Fruit fly (Drosophila melanogaster) whole organism, embryonic: ENCODE measurements around the gene Abl.

Experiments
- Abd-B ChIP-seq: fragments of 200-800 bp; sonication (Bioruptor generic); optimal IDR thresholded peaks from 2 replicates; lab custom pipeline; 2018; ENCODE audit warnings: missing biosample characterization, mild to moderate bottlenecking, missing genetic modification characterization, moderate library complexity
- Adf1 ChIP-seq: fragments of 200-800 bp; sonication (Bioruptor generic); IDR thresholded peaks from 2 replicates; pipeline ENCODE4 v1.3.6; 2022; ENCODE audit warnings: missing biosample characterization, missing genetic modification characterization
- Asciz ChIP-seq: fragments of 200-800 bp; sonication (Bioruptor generic); optimal IDR thresholded peaks from 2 replicates; lab custom pipeline; 2017; ENCODE audit warnings: missing biosample characterization, mild to moderate bottlenecking, missing genetic modification characterization, missing genetic modification reagents
- B-H1 ChIP-seq: fragments of 200-800 bp; sonication (Bioruptor generic); IDR thresholded peaks from 3 replicates; pipeline ENCODE4 v1.3.6; 2022; ENCODE audit warnings: missing biosample characterization, missing genetic modification characterization
- BtbVII ChIP-seq: fragments of 200-800 bp; sonication (Bioruptor generic); optimal IDR thresholded peaks from 3 replicates; lab custom pipeline; 2017; ENCODE audit warnings: missing biosample characterization, mild to moderate bottlenecking, missing genetic modification characterization
- CG10565 ChIP-seq: fragments of 200-800 bp; sonication (Bioruptor generic); optimal IDR thresholded peaks from 3 replicates; lab custom pipeline; 2016; ENCODE audit warnings: missing biosample characterization, mild to moderate bottlenecking, missing genetic modification characterization
- CG11504 ChIP-seq: fragments of 200-800 bp; sonication (Bioruptor generic); optimal IDR thresholded peaks from 3 replicates; lab custom pipeline; 2019; ENCODE audit warnings: missing biosample characterization, mild to moderate bottlenecking, missing genetic modification characterization, moderate library complexity
- CG13287 ChIP-seq: fragments of 200-800 bp; sonication (Bioruptor generic); IDR thresholded peaks from 2 replicates; pipeline ENCODE4 v1.3.6; 2022; ENCODE audit warnings: missing biosample characterization, missing genetic modification characterization; ENCODE audit not compliant: partially characterized antibody
- CG14050 ChIP-seq: fragments of 200-800 bp; sonication (Bioruptor generic); IDR thresholded peaks from 3 replicates; pipeline ENCODE4 v1.3.6; 2022; ENCODE audit warnings: missing biosample characterization, missing genetic modification characterization
- CG14441 ChIP-seq: fragments of 200-800 bp; sonication (Bioruptor generic); IDR thresholded peaks from 2 replicates; pipeline ENCODE4 v1.3.6; 2022; ENCODE audit warnings: missing biosample characterization, missing genetic modification characterization
- CG14667 ChIP-seq: fragments of 200-800 bp; sonication (Bioruptor generic); IDR thresholded peaks from 2 replicates; pipeline ENCODE4 v1.3.6; 2022; ENCODE audit warnings: missing biosample characterization, missing genetic modification characterization
- CG16815 ChIP-seq: fragments of 200-800 bp; sonication (Bioruptor generic); optimal IDR thresholded peaks from 3 replicates; lab custom pipeline; 2017; ENCODE audit warnings: missing biosample characterization, mild to moderate bottlenecking, missing genetic modification characterization
- CG17912 ChIP-seq: fragments of 200-800 bp; sonication (Bioruptor generic); optimal IDR thresholded peaks from 2 replicates; lab custom pipeline; 2018; ENCODE audit warnings: missing biosample characterization, mild to moderate bottlenecking, missing genetic modification characterization
- CG1792 ChIP-seq: fragments of 200-800 bp; sonication (Bioruptor generic); optimal IDR thresholded peaks from 2 replicates; lab custom pipeline; 2016; ENCODE audit warnings: missing biosample characterization, missing genetic modification characterization
- CG2712 ChIP-seq: fragments of 200-800 bp; optimal IDR thresholded peaks from 3 replicates; lab custom pipeline; 2019; ENCODE audit warnings: missing biosample characterization, mild to moderate bottlenecking, missing genetic modification characterization, moderate library complexity
- CG3407 ChIP-seq: fragments of 200-800 bp; sonication (Bioruptor generic); optimal IDR thresholded peaks from 2 replicates; lab custom pipeline; 2018; ENCODE audit warnings: missing biosample characterization, mild to moderate bottlenecking, missing genetic modification characterization
- CG43689 ChIP-seq: fragments of 200-800 bp; sonication (Bioruptor generic); IDR thresholded peaks from 2 replicates; pipeline ENCODE4 v1.3.6; 2022; ENCODE audit warnings: missing biosample characterization, missing genetic modification characterization
- CG8290 ChIP-seq, 3 experiments: fragments of 200-800 bp; sonication (Bioruptor generic); optimal IDR thresholded peaks; 2 replicates each; lab custom pipeline; 2016 to 2019; ENCODE audit warnings: missing biosample characterization in 3 of 3, missing genetic modification characterization in 3 of 3, mild to moderate bottlenecking in 2 of 3, moderate library complexity in 1 of 3
- CG8478 ChIP-seq: fragments of >200 bp; optimal IDR thresholded peaks from 2 replicates; lab custom pipeline; 2018
- Chrac-16 ChIP-seq: fragments of 200-800 bp; sonication (Bioruptor generic); optimal IDR thresholded peaks from 3 replicates; lab custom pipeline; 2016; ENCODE audit warnings: missing biosample characterization, missing genetic modification characterization
- D ChIP-seq, 2 experiments: fragments of 200-800 bp in 1 of 2; fragments of >200 bp in 1 of 2; sonication (Bioruptor generic) in 1 of 2; optimal IDR thresholded peaks; 2 replicates in 1 of 2; 3 replicates in 1 of 2; lab custom pipeline; 2017; ENCODE audit warnings: mild to moderate bottlenecking in 1 of 2, missing biosample characterization in 1 of 2, missing genetic modification characterization in 1 of 2, missing genetic modification reagents in 1 of 2
- Doc2 ChIP-seq: fragments of 200-800 bp; sonication (Bioruptor generic); IDR thresholded peaks from 2 replicates; pipeline ENCODE4 v1.3.6; 2022; ENCODE audit warnings: missing biosample characterization, missing genetic modification characterization
- HLH4C ChIP-seq: fragments of 200-800 bp; sonication (Bioruptor generic); IDR thresholded peaks from 3 replicates; pipeline ENCODE4 v1.3.6; 2022; ENCODE audit warnings: missing biosample characterization, missing genetic modification characterization; ENCODE audit not compliant: partially characterized antibody
- Med ChIP-seq: fragments of 200-800 bp; sonication (Bioruptor generic); peaks from one replicate; lab custom pipeline; 2016; ENCODE audit warnings: missing biosample characterization, missing genetic modification characterization, mild to moderate bottlenecking, inconsistent platforms, moderate library complexity
- Myb ChIP-seq: fragments of 200-800 bp; sonication (Bioruptor generic); optimal IDR thresholded peaks from 2 replicates; lab custom pipeline; 2016; ENCODE audit warnings: missing biosample characterization, missing genetic modification characterization
- NK7.1 ChIP-seq: fragments of 200-800 bp; sonication (Bioruptor generic); optimal IDR thresholded peaks from 3 replicates; lab custom pipeline; 2016; ENCODE audit warnings: missing biosample characterization, missing genetic modification characterization
- Oaz ChIP-seq: fragments of 200-800 bp; sonication (Bioruptor generic); IDR thresholded peaks from 2 replicates; pipeline ENCODE4 v1.3.6; 2022; ENCODE audit warnings: missing biosample characterization, missing genetic modification characterization
- Rx ChIP-seq: fragments of 200-800 bp; sonication (Bioruptor generic); IDR thresholded peaks from 2 replicates; pipeline ENCODE4 v1.3.6; 2022; ENCODE audit warnings: missing biosample characterization, missing genetic modification characterization
- Sin3A ChIP-seq: fragments of >200 bp; optimal IDR thresholded peaks from 2 replicates; lab custom pipeline; 2018
- Taf1 ChIP-seq: fragments of 200-800 bp; sonication (Bioruptor generic); IDR thresholded peaks from 2 replicates; pipeline ENCODE4 v1.3.6; 2022; ENCODE audit warnings: missing biosample characterization, missing genetic modification characterization
- Xrp1 ChIP-seq: fragments of 200-800 bp; sonication (Bioruptor generic); IDR thresholded peaks from 2 replicates; pipeline ENCODE4 v1.3.6; 2022; ENCODE audit warnings: missing biosample characterization, missing genetic modification characterization
- bigmax ChIP-seq: fragments of 200-800 bp; sonication (Bioruptor generic); optimal IDR thresholded peaks from 2 replicates; lab custom pipeline; 2018; ENCODE audit warnings: missing biosample characterization, mild to moderate bottlenecking, missing genetic modification characterization
- da ChIP-seq: fragments of 200-800 bp; sonication (Bioruptor generic); optimal IDR thresholded peaks from 2 replicates; lab custom pipeline; 2016; ENCODE audit warnings: missing biosample characterization, missing genetic modification characterization
- grn ChIP-seq: fragments of 200-800 bp; sonication (Bioruptor generic); optimal IDR thresholded peaks from 3 replicates; lab custom pipeline; 2017; ENCODE audit warnings: missing biosample characterization, missing genetic modification characterization
- ken ChIP-seq: fragments of 200-800 bp; sonication (Bioruptor generic); IDR thresholded peaks from 3 replicates; pipeline ENCODE4 v1.3.6; 2022; ENCODE audit warnings: missing biosample characterization, missing genetic modification characterization
- lmd ChIP-seq: fragments of 200-800 bp; sonication (Bioruptor generic); IDR thresholded peaks from 2 replicates; pipeline ENCODE4 v1.3.6; 2022; ENCODE audit warnings: missing biosample characterization, missing genetic modification characterization
- pnt ChIP-seq: fragments of 200-800 bp; sonication (Bioruptor generic); optimal IDR thresholded peaks from 3 replicates; lab custom pipeline; 2016; ENCODE audit warnings: missing biosample characterization, missing genetic modification characterization
- repo ChIP-seq: fragments of 200-800 bp; sonication (Bioruptor generic); optimal IDR thresholded peaks from 2 replicates; lab custom pipeline; 2016; ENCODE audit warnings: missing biosample characterization, missing genetic modification characterization
- slbo ChIP-seq: fragments of 200-800 bp; sonication (Bioruptor generic); IDR thresholded peaks from 2 replicates; pipeline ENCODE4 v1.3.6; 2022; ENCODE audit warnings: missing biosample characterization, missing genetic modification characterization
- ssp ChIP-seq: fragments of 200-800 bp; sonication (Bioruptor generic); IDR thresholded peaks from 2 replicates; pipeline ENCODE4 v1.3.6; 2022; ENCODE audit warnings: missing biosample characterization, missing genetic modification characterization
- vnd ChIP-seq: fragments of 200-800 bp; sonication (Bioruptor generic); IDR thresholded peaks from 3 replicates; pipeline ENCODE4 v1.3.6; 2022; ENCODE audit warnings: missing biosample characterization, missing genetic modification characterization; ENCODE audit not compliant: partially characterized antibody

Abl gene

DNA sequence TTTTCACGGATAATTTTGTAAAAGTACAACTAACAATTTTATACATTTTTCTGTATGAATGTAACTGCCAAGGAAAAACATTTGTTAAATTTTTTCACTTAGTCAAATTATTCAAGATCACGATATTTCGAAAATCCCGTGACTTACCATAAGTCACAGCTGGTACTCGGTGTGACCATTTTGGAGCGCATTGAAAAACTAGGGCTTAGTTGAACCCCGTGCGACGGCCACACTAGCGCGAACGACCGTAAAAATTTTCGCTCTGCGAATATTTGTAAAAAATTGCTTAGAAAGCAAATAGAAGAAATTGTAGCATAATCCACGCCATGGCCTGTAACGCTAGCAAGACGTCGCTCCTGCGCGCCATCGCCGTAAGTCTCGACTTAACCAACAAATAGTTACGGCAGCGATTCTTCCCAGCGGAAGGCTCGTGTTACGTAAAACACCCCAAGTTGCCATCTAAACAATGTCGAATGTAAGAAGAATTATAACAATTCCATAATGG lies 63.6 kb downstream of the Abl start, which contains the start of gene UQCR-C2 (continued):
- TF ChIP-seq vnd (GFP tag; lab: Robert Waterston, UW), result no peak
- peak; percentile 17; the same call in 1 of the 2 replicates for TF ChIP-seq slbo (GFP tag; lab: Robert Waterston, UW)
- TF ChIP-seq CG3407, result no peak
- TF ChIP-seq HLH4C (GFP tag; lab: Robert Waterston, UW), result no peak
- TF ChIP-seq lmd, result 0 out of 2 replicates have a peak, but pooled peaks have one; percentile 6
- TF ChIP-seq Chrac-16 (GFP tag; lab: Kevin White, UChicago), result no peak
- TF ChIP-seq Oaz (GFP tag; lab: Robert Waterston, UW), result no peak
- TF ChIP-seq CG10565 (GFP tag; lab: Kevin White, UChicago), result no peak
- TF ChIP-seq BtbVII (GFP tag; lab: Kevin White, UChicago), result no peak
- no peak for TF ChIP-seq Taf1
- TF ChIP-seq CG8478 (lab: Kevin White, UChicago), result no peak
- TF ChIP-seq CG1792 (GFP tag; lab: Kevin White, UChicago), result no peak
- TF ChIP-seq repo (GFP tag; lab: Kevin White, UChicago), result no peak
- peak; percentile 86 for TF ChIP-seq bigmax (GFP tag; lab: Kevin White, UChicago)
- peak; percentile 55 for TF ChIP-seq CG17912 (GFP tag; lab: Kevin White, UChicago)
- peak; percentile 19; the same call in 1 of the 2 replicates for TF ChIP-seq CG13287 (GFP tag; lab: Robert Waterston, UW)
- no peak for TF ChIP-seq ken (GFP tag; lab: Robert Waterston, UW)
- no peak for TF ChIP-seq pnt
- peak; percentile 70 for TF ChIP-seq Myb
- TF ChIP-seq Med (GFP tag; lab: Kevin White, UChicago), result peak; percentile 84
- TF ChIP-seq B-H1, result no peak
- TF ChIP-seq Adf1 (GFP tag; lab: Robert Waterston, UW), result no peak
- no peak for TF ChIP-seq grn (GFP tag; lab: Kevin White, UChicago)
- TF ChIP-seq CG16815, result no peak
- TF ChIP-seq D (optimal IDR thresholded peaks at IDR 0.05; lab: Kevin White, UChicago), result no peak
- TF ChIP-seq D (GFP tag; optimal IDR thresholded peaks at IDR 0.05; lab: Kevin White, UChicago), result no peak
- TF ChIP-seq Doc2 (GFP tag; lab: Robert Waterston, UW), result no peak
- no peak for TF ChIP-seq CG14667 (GFP tag; lab: Robert Waterston, UW)
- no peak for TF ChIP-seq ssp (GFP tag; lab: Robert Waterston, UW)
- TF ChIP-seq CG14441, result no peak
- TF ChIP-seq CG43689 (GFP tag; lab: Robert Waterston, UW), result no peak
- peak; percentile 39 for TF ChIP-seq Sin3A
- no peak for TF ChIP-seq Xrp1 (GFP tag; lab: Robert Waterston, UW)
- TF ChIP-seq CG11504 (tag; lab: Kevin White, UChicago), result no peak
- TF ChIP-seq CG14050 (GFP tag; lab: Robert Waterston, UW), result no peak
- TF ChIP-seq Abd-B (GFP tag; lab: Kevin White, UChicago), result peak; percentile 65
- no peak for TF ChIP-seq NK7.1 (GFP tag; lab: Kevin White, UChicago)
- TF ChIP-seq Rx, result no peak
- TF ChIP-seq da (GFP tag; lab: Kevin White, UChicago), result no peak
- TF ChIP-seq CG2712, result peak; percentile 45
- TF ChIP-seq CG8290 (GFP tag; optimal IDR thresholded peaks at IDR 0.05; lab: Kevin White, UChicago), result peak; percentile 44
- TF ChIP-seq CG8290 (tag; optimal IDR thresholded peaks at IDR 0.05; lab: Kevin White, UChicago), result peak in 1 of 2 experiments; percentile 61
- no peak for TF ChIP-seq Asciz
